Worm (Caenorhabditis elegans): ENCODE results near the gene F13H10.8.
A peak's percentile ranks its signal among the peaks of the same experiment; 100 is the strongest.

Gene F13H10.8

ce11 chrIV:11008255-11008654 is 12.1 kb upstream of the F13H10.8 start (continued):
- TF ChIP-seq egl-27 (tag; optimal IDR thresholded peaks at IDR 0.05) (no peak), hlh-30 (tag; optimal IDR thresholded peaks at IDR 0.05; ENCODE audit: insufficient read depth) (peak; percentile 70), pha-4 (GFP tag; IDR thresholded peaks at IDR 0.05) (no peak), pha-4 (tag; optimal IDR thresholded peaks at IDR 0.05) (peak; percentile 15), unc-130 (GFP tag; optimal IDR thresholded peaks at IDR 0.05) (no peak), zfp-2 (tag; optimal IDR thresholded peaks at IDR 0.05) (no peak)

ce11 chrIV:11008996-11009395 is 11.3 kb upstream of the F13H10.8 start, which contains the start of gene F13H10.6:
Gene F13H10.6 (plus strand): TSS chrIV:11009296.
- TF ChIP-seq zfp-2 (tag; optimal IDR thresholded peaks at IDR 0.05) (no peak), unc-62 (GFP tag; optimal IDR thresholded peaks at IDR 0.05 in 1 of 2) (peak in 1 of 2 experiments; percentile 64), unc-62 (tag; optimal IDR thresholded peaks at IDR 0.05) (no peak)

- TF ChIP-seq T26A8.4 (GFP tag; IDR thresholded peaks at IDR 0.05) (0 out of 2 replicates have a peak, but pooled peaks have one; percentile 7), ztf-7 (tag; optimal IDR thresholded peaks at IDR 0.05) (no peak), unc-62 (GFP tag; optimal IDR thresholded peaks at IDR 0.05 in 1 of 2) (peak in 1 of 2 experiments; percentile 96), unc-62 (tag; optimal IDR thresholded peaks at IDR 0.05) (no peak)
These were observed 10.4 kb upstream of the F13H10.8 start for ce11 chrIV:11009928-11010327.

- TF ChIP-seq dmd-9 (GFP tag; IDR thresholded peaks at IDR 0.05) = no peak
- peak; percentile 32; the same call in 1 of the 2 replicates for TF ChIP-seq lin-38 (GFP tag; IDR thresholded peaks at IDR 0.05)
These were observed 8.4 kb upstream of the F13H10.8 start, which contains the start of gene ndx-9 for ce11 chrIV:11011920-11012319. Gene ndx-9 (minus strand): TSS chrIV:11012020.

- TF ChIP-seq hlh-11 (tag; optimal IDR thresholded peaks at IDR 0.05) (peak; percentile 72), T20F7.1 (GFP tag; optimal IDR thresholded peaks at IDR 0.05) (peak; percentile 35), lin-38 (GFP tag; IDR thresholded peaks at IDR 0.05) (0 out of 2 replicates have a peak, but pooled peaks have one; percentile 13), dmd-6 (GFP tag; IDR thresholded peaks at IDR 0.05) (peak; percentile 75), tra-1 (GFP tag; IDR thresholded peaks at IDR 0.05) (0 out of 2 replicates have a peak, but pooled peaks have one; percentile 16), attf-4 (tag; optimal IDR thresholded peaks at IDR 0.05) (no peak), mxl-3 (GFP tag; optimal IDR thresholded peaks at IDR 0.05) (peak; percentile 40), F10B5.3 (tag; optimal IDR thresholded peaks at IDR 0.05) (no peak), fkh-10 (GFP tag; optimal IDR thresholded peaks at IDR 0.05) (no peak), mdl-1 (tag; optimal IDR thresholded peaks at IDR 0.05) (peak in 1 of 2 experiments; percentile 78), saeg-2 (GFP tag; IDR thresholded peaks at IDR 0.05) (no peak), daf-16 (GFP tag; optimal IDR thresholded peaks at IDR 0.05) (no peak), daf-16 (tag; optimal IDR thresholded peaks at IDR 0.05) (peak; percentile 75), hlh-30 (tag; optimal IDR thresholded peaks at IDR 0.05; ENCODE audit: insufficient read depth) (peak; percentile 59), ztf-7 (tag; optimal IDR thresholded peaks at IDR 0.05) (no peak), ceh-28 (tag; optimal IDR thresholded peaks at IDR 0.05) (no peak), dve-1 (tag; optimal IDR thresholded peaks at IDR 0.05; ENCODE audit: insufficient read depth) (peak; percentile 68), aha-1 (tag) (peak; percentile 77), nhr-77 (tag; optimal IDR thresholded peaks at IDR 0.05) (peak; percentile 59), mdt-29 (GFP tag; IDR thresholded peaks at IDR 0.05) (no peak), F49E8.2 (tag; optimal IDR thresholded peaks at IDR 0.05; ENCODE audit: borderline replicate concordance) (no peak), pqm-1 (tag; optimal IDR thresholded peaks at IDR 0.05) (peak; percentile 92), ceh-20 (GFP tag; IDR thresholded peaks at IDR 0.05) (no peak), fos-1 (tag; optimal IDR thresholded peaks at IDR 0.05) (no peak), mep-1 (tag; optimal IDR thresholded peaks at IDR 0.05) (peak; percentile 38), set-16 (GFP tag; IDR thresholded peaks at IDR 0.05) (no peak), arid-1 (GFP tag; conservative IDR thresholded peaks at IDR 0.05) (0 out of 2 replicates have a peak, but pooled peaks have one; percentile 32), D1046.2 (GFP tag; IDR thresholded peaks at IDR 0.05) (no peak), dpl-1 (GFP tag; optimal IDR thresholded peaks at IDR 0.05) (peak; percentile 6), duxl-1 (tag; optimal IDR thresholded peaks at IDR 0.05; ENCODE audit: poor library complexity) (peak; percentile 20), mes-2 (tag; optimal IDR thresholded peaks at IDR 0.05; ENCODE audit: poor library complexity, severe bottlenecking) (no peak), nhr-28 (tag; optimal IDR thresholded peaks at IDR 0.05) (peak; percentile 61)
These were observed 4.4 kb upstream of the F13H10.8 start, which contains the start of gene F13H10.3 for ce11 chrIV:11015881-11016280. Gene F13H10.3 (minus strand): TSS chrIV:11015953.

All from whole organism, L4 larva.